Worm (Caenorhabditis elegans) whole organism, L3 larva: Measurements from ENCODE around the gene ZK892.3.

ENCODE experiments used
- lin-39 ChIP-seq: fragments of 150-350 bp; optimal IDR thresholded peaks from 2 replicates; lab custom pipeline; 2018; ENCODE audit warnings: missing biosample characterization, missing genetic modification reagents, missing genetic modification characterization
- skn-1 ChIP-seq: fragments of 150-350 bp; optimal IDR thresholded peaks from 2 replicates; lab custom pipeline; 2014; ENCODE audit warnings: missing biosample characterization, missing genetic modification characterization
- snpc-4 ChIP-seq: fragments of 150-350 bp; optimal IDR thresholded peaks from 2 replicates; lab custom pipeline; 2014; ENCODE audit warnings: missing biosample characterization, missing genetic modification characterization
- zag-1 ChIP-seq: fragments of 150-350 bp; optimal IDR thresholded peaks from 2 replicates; lab custom pipeline; 2014; ENCODE audit warnings: missing biosample characterization, missing genetic modification characterization

DNA sequence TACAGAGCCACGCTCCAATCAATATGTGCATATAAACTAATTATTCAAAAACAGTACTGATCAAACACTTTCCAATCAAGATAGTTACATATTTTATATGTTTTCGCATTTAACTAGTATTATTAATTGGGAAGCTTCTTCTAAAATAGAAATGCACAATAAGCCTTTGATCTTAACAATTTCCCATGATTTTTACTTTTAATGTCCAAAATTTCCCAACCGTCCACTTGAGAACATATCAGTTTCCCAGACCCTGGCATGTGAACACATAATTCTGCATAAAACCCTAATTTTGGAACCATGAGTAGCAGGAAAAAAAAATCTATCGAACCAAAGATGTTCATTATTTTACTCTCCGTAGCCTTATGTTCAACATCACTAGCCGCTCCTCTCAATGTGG, 25.2 kb upstream of the ZK892.3 start, which contains the start of gene R53.8:
- TF ChIP-seq lin-39 (tag; lab: Kevin White, UChicago): no peak
- TF ChIP-seq skn-1 (tag; lab: Kevin White, UChicago): no peak
- no peak for TF ChIP-seq snpc-4 (tag; lab: Kevin White, UChicago)
- no peak for TF ChIP-seq zag-1 (tag; lab: Kevin White, UChicago)
